Worm (Caenorhabditis elegans) whole organism, L3 larva: ENCODE measurements around the gene str-30.
A peak's percentile ranks its signal among the peaks of the same experiment; 100 is the strongest.

ENCODE experiments used
- ZK546.5 ChIP-seq: sonication (generic microtip); optimal IDR thresholded peaks from 2 replicates; lab custom pipeline; 2017; ENCODE audit warnings: missing biosample characterization, missing genetic modification characterization
- aly-2 ChIP-seq: fragments of 150-350 bp; optimal IDR thresholded peaks from 2 replicates; lab custom pipeline; 2014; ENCODE audit warnings: missing biosample characterization, missing genetic modification characterization
- ceh-16 ChIP-seq: sonication (generic microtip); optimal IDR thresholded peaks from 2 replicates; lab custom pipeline; 2017; ENCODE audit warnings: missing biosample characterization, missing genetic modification characterization
- ceh-82 ChIP-seq: fragments of 150-350 bp; optimal IDR thresholded peaks from 2 replicates; lab custom pipeline; 2014; ENCODE audit warnings: missing biosample characterization, missing genetic modification characterization
- elt-1 ChIP-seq: fragments of 150-350 bp; optimal IDR thresholded peaks from 2 replicates; lab custom pipeline; 2014; ENCODE audit warnings: missing biosample characterization, missing genetic modification characterization
- elt-2 ChIP-seq: sonication (generic microtip); optimal IDR thresholded peaks from 2 replicates; lab custom pipeline; 2016; ENCODE audit warnings: missing genetic modification reagents, mild to moderate bottlenecking, missing genetic modification characterization, missing compliant biosample characterization
- elt-3 ChIP-seq, 3 experiments: fragments of 150-350 bp in 1 of 3; sonication (generic microtip) in 2 of 3; optimal IDR thresholded peaks; 2 replicates in 2 of 3; 4 replicates in 1 of 3; lab custom pipeline; 2014 to 2017; ENCODE audit warnings: missing biosample characterization in 3 of 3, missing genetic modification characterization in 3 of 3
- eor-1 ChIP-seq, 2 experiments: fragments of 150-350 bp; optimal IDR thresholded peaks; 2 replicates each; lab custom pipeline; 2014 to 2018; ENCODE audit warnings: missing biosample characterization in 2 of 2, missing genetic modification characterization in 2 of 2
- fkh-10 ChIP-seq: sonication (generic microtip); optimal IDR thresholded peaks from 2 replicates; lab custom pipeline; 2017; ENCODE audit warnings: missing biosample characterization, missing genetic modification reagents, missing genetic modification characterization
- fkh-2 ChIP-seq: fragments of 150-350 bp; optimal IDR thresholded peaks from 2 replicates; lab custom pipeline; 2014; ENCODE audit warnings: missing biosample characterization, missing genetic modification reagents, missing genetic modification characterization
- fos-1 ChIP-seq: fragments of 150-350 bp; optimal IDR thresholded peaks from 2 replicates; lab custom pipeline; 2014; ENCODE audit warnings: missing biosample characterization, missing genetic modification characterization
- hmg-11 ChIP-seq: sonication (generic microtip); optimal IDR thresholded peaks from 2 replicates; lab custom pipeline; 2016; ENCODE audit warnings: missing genetic modification characterization, missing compliant biosample characterization
- jun-1 ChIP-seq: fragments of 150-350 bp; optimal IDR thresholded peaks from 2 replicates; lab custom pipeline; 2014; ENCODE audit warnings: missing biosample characterization, missing genetic modification reagents, missing genetic modification characterization
- lin-15B ChIP-seq: fragments of 150-350 bp; optimal IDR thresholded peaks from 2 replicates; lab custom pipeline; 2014; ENCODE audit warnings: missing biosample characterization, missing genetic modification characterization
- lin-39 ChIP-seq: fragments of 150-350 bp; optimal IDR thresholded peaks from 2 replicates; lab custom pipeline; 2018; ENCODE audit warnings: missing biosample characterization, missing genetic modification reagents, missing genetic modification characterization
- lsy-12 ChIP-seq: sonication (generic microtip); optimal IDR thresholded peaks from 2 replicates; lab custom pipeline; 2016; ENCODE audit warnings: mild to moderate bottlenecking, missing genetic modification characterization, missing compliant biosample characterization
- mml-1 ChIP-seq: fragments of 150-350 bp; sonication (generic microtip); optimal IDR thresholded peaks from 3 replicates; lab custom pipeline; 2014; ENCODE audit warnings: missing biosample characterization, missing genetic modification characterization
- nfya-1 ChIP-seq: sonication (generic microtip); optimal IDR thresholded peaks from 2 replicates; lab custom pipeline; 2017; ENCODE audit warnings: missing genetic modification characterization, mild to moderate bottlenecking, missing compliant biosample characterization, antibody characterized with exemption, moderate library complexity; ENCODE audit not compliant: insufficient read depth
- nhr-12 ChIP-seq: fragments of 150-350 bp; optimal IDR thresholded peaks from 2 replicates; lab custom pipeline; 2014; ENCODE audit warnings: missing biosample characterization, missing genetic modification characterization
- nhr-237 ChIP-seq: fragments of 150-350 bp; optimal IDR thresholded peaks from 2 replicates; lab custom pipeline; 2014; ENCODE audit warnings: missing biosample characterization, missing genetic modification characterization
- nhr-25 ChIP-seq: sonication (generic microtip); optimal IDR thresholded peaks from 2 replicates; lab custom pipeline; 2017; ENCODE audit warnings: missing biosample characterization, missing genetic modification characterization
- nhr-28 ChIP-seq: fragments of 150-350 bp; optimal IDR thresholded peaks from 2 replicates; lab custom pipeline; 2014; ENCODE audit warnings: missing biosample characterization, missing genetic modification characterization
- nhr-43 ChIP-seq: sonication (generic microtip); optimal IDR thresholded peaks from 2 replicates; lab custom pipeline; 2016; ENCODE audit warnings: mild to moderate bottlenecking, missing genetic modification characterization, missing compliant biosample characterization; ENCODE audit not compliant: poor library complexity, severe bottlenecking
- nhr-67 ChIP-seq: fragments of 150-350 bp; optimal IDR thresholded peaks from 2 replicates; lab custom pipeline; 2014; ENCODE audit warnings: missing biosample characterization, missing genetic modification characterization
- nhr-76 ChIP-seq: fragments of 150-350 bp; sonication (generic microtip); optimal IDR thresholded peaks from 5 replicates; lab custom pipeline; 2014; ENCODE audit warnings: missing biosample characterization, missing genetic modification characterization
- pha-4 ChIP-seq: fragments of 150-350 bp; optimal IDR thresholded peaks from 2 replicates; lab custom pipeline; 2014; ENCODE audit warnings: missing biosample characterization, missing genetic modification reagents, missing genetic modification characterization
- pqm-1 ChIP-seq: fragments of 150-350 bp; optimal IDR thresholded peaks from 2 replicates; lab custom pipeline; 2017; ENCODE audit warnings: missing biosample characterization, missing genetic modification characterization, inconsistent platforms
- sea-2 ChIP-seq: fragments of 150-350 bp; sonication (generic microtip); optimal IDR thresholded peaks from 4 replicates; lab custom pipeline; 2014; ENCODE audit warnings: missing biosample characterization, missing genetic modification reagents, missing genetic modification characterization
- skn-1 ChIP-seq: fragments of 150-350 bp; optimal IDR thresholded peaks from 2 replicates; lab custom pipeline; 2014; ENCODE audit warnings: missing biosample characterization, missing genetic modification characterization
- snpc-4 ChIP-seq: fragments of 150-350 bp; optimal IDR thresholded peaks from 2 replicates; lab custom pipeline; 2014; ENCODE audit warnings: missing biosample characterization, missing genetic modification characterization
- tbx-2 ChIP-seq: sonication (generic microtip); optimal IDR thresholded peaks from 2 replicates; lab custom pipeline; 2016; ENCODE audit warnings: mild to moderate bottlenecking, missing genetic modification characterization, missing compliant biosample characterization
- unc-62 ChIP-seq: fragments of 150-350 bp; sonication (generic microtip); optimal IDR thresholded peaks from 4 replicates; lab custom pipeline; 2014; ENCODE audit warnings: missing biosample characterization, missing genetic modification reagents, missing genetic modification characterization
- zag-1 ChIP-seq: fragments of 150-350 bp; optimal IDR thresholded peaks from 2 replicates; lab custom pipeline; 2014; ENCODE audit warnings: missing biosample characterization, missing genetic modification characterization
- ztf-11 ChIP-seq: fragments of 150-350 bp; optimal IDR thresholded peaks from 2 replicates; lab custom pipeline; 2014; ENCODE audit warnings: missing biosample characterization, missing genetic modification characterization

str-30 gene

DNA sequence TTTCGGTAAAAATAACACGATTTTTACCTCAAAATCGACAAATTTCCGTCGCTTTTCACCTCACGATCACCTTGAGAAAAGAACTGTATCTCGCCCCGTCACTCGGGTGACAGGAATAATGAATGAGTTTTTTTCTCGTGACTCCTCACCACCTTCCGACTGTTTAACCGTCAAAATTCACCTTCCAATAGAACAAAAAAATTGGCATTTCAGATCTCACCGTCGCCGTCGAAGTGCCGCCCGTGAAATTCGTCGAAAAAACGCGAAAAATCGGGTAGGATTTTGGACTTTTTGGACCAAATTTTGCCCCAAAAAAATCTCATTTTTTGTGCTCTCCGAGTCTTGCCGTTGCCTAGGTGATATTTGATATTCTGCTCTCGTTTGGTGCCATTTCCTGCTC, 38.0 kb upstream of the str-30 start, which contains the start of gene unc-132:
Gene unc-132 (plus strand): TSS at position 208 of the 400 bp plus-strand sequence.
- TF ChIP-seq aly-2 (tag; lab: Kevin White, UChicago), result no peak
- no peak for TF ChIP-seq sea-2 (GFP tag; lab: Kevin White, UChicago)
- TF ChIP-seq nhr-43 (tag; lab: Kevin White, UChicago), result no peak
- TF ChIP-seq zag-1 (tag; lab: Kevin White, UChicago), result no peak
- no peak for TF ChIP-seq tbx-2 (tag; lab: Kevin White, UChicago)
- no peak for TF ChIP-seq elt-3 (tag; optimal IDR thresholded peaks at IDR 0.05; lab: Kevin White, UChicago)
- no peak for TF ChIP-seq lsy-12
- TF ChIP-seq nfya-1 (tag; lab: Kevin White, UChicago), result no peak
- no peak for TF ChIP-seq skn-1 (tag; lab: Kevin White, UChicago)
- TF ChIP-seq eor-1 (tag; optimal IDR thresholded peaks at IDR 0.05; lab: Kevin White, UChicago), result no peak
- no peak for TF ChIP-seq hmg-11
- no peak for TF ChIP-seq nhr-25 (tag; lab: Kevin White, UChicago)
- TF ChIP-seq snpc-4 (tag; lab: Kevin White, UChicago), result no peak

ce11 chrV:3688733-3689132, 36.1 kb upstream of the str-30 start:
- TF ChIP-seq ceh-82 (tag; lab: Kevin White, UChicago), result no peak
- peak; percentile 59 for TF ChIP-seq nfya-1 (tag; lab: Kevin White, UChicago)
- TF ChIP-seq lin-39 (tag; lab: Kevin White, UChicago), result peak; percentile 46
- TF ChIP-seq eor-1 (tag; optimal IDR thresholded peaks at IDR 0.05; lab: Kevin White, UChicago), result no peak
- peak; percentile 29 for TF ChIP-seq lin-15B (tag; lab: Kevin White, UChicago)
- TF ChIP-seq hmg-11, result peak; percentile 52

- TF ChIP-seq ceh-82 (tag; lab: Kevin White, UChicago) (no peak), pqm-1 (tag; lab: Kevin White, UChicago) (peak; percentile 50), elt-2 (tag; lab: Kevin White, UChicago) (peak; percentile 56)
These were observed 32.3 kb upstream of the str-30 start for ce11 chrV:3692613-3693012.

- no peak for TF ChIP-seq lsy-12
- no peak for TF ChIP-seq tbx-2 (tag; lab: Kevin White, UChicago)
- TF ChIP-seq skn-1 (tag; lab: Kevin White, UChicago), result no peak
- TF ChIP-seq nhr-237 (tag; lab: Kevin White, UChicago), result no peak
- TF ChIP-seq ceh-16 (tag; lab: Kevin White, UChicago), result no peak
- no peak for TF ChIP-seq nhr-12 (tag; lab: Kevin White, UChicago)
- TF ChIP-seq pha-4 (tag; lab: Kevin White, UChicago), result no peak
- TF ChIP-seq mml-1, result no peak
- TF ChIP-seq lin-39 (tag; lab: Kevin White, UChicago), result no peak
- no peak for TF ChIP-seq elt-1 (tag; lab: Kevin White, UChicago)
- no peak for TF ChIP-seq fkh-2
- no peak for TF ChIP-seq unc-62 (GFP tag; lab: Kevin White, UChicago)
- no peak for TF ChIP-seq eor-1 (tag; optimal IDR thresholded peaks at IDR 0.05; lab: Kevin White, UChicago)
- TF ChIP-seq nhr-76 (tag; lab: Kevin White, UChicago), result no peak
- TF ChIP-seq nhr-67 (tag; lab: Kevin White, UChicago), result no peak
- no peak for TF ChIP-seq zag-1 (tag; lab: Kevin White, UChicago)
- no peak for TF ChIP-seq lin-15B (tag; lab: Kevin White, UChicago)
These were observed 31.2 kb upstream of the str-30 start for ce11 chrV:3693657-3694056.

DNA sequence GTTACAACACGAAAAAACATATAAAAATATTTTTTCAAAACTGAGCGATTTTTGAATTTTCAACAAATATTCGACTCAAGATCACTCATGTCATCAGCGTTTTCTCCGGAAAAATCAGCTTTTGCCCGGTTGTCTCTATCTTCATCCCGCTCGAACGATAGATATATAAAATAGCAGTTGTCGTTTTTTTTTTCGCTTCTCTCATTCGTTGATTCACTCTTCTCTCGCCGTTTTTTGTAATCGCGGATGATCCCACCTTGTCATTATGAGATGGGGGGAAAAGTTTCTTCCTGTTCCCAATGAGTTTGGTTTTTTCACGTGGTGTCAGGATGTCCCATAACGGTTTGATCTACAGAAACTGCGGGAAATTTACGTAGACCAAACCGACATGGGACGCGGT, 29.6 kb upstream of the str-30 start:
- peak; percentile 11 for TF ChIP-seq nfya-1 (tag; lab: Kevin White, UChicago)
- TF ChIP-seq ztf-11, result no peak
- TF ChIP-seq fkh-10, result no peak
- TF ChIP-seq lsy-12, result no peak
- no peak for TF ChIP-seq ZK546.5

- TF ChIP-seq jun-1 (tag; lab: Kevin White, UChicago) (peak; percentile 37), nhr-28 (tag; lab: Kevin White, UChicago) (no peak), fos-1 (no peak), elt-2 (tag; lab: Kevin White, UChicago) (peak; percentile 98), nfya-1 (tag; lab: Kevin White, UChicago) (peak; percentile 8), pha-4 (tag; lab: Kevin White, UChicago) (peak; percentile 14), pqm-1 (tag; lab: Kevin White, UChicago) (peak; percentile 59)
These were observed 27.8 kb upstream of the str-30 start for ce11 chrV:3697071-3697470.
